Fruit fly (Drosophila melanogaster): ENCODE data around the gene CG4362.

Gene CG4362

dm6 chr3R:20262927-20263644, 44.3 kb downstream of the CG4362 start (continued):
- TF ChIP-seq Xbp1 (GFP tag; optimal IDR thresholded peaks at IDR 0.05) (peak; percentile 15), ci (GFP tag; IDR thresholded peaks at IDR 0.05) (peak; percentile 48; the same call in 2 of the 3 replicates), tin (GFP tag; optimal IDR thresholded peaks at IDR 0.05) (peak; percentile 18), CG1024 (GFP tag; IDR thresholded peaks at IDR 0.05) (no peak), CG18476 (GFP tag; optimal IDR thresholded peaks at IDR 0.05) (no peak), dmrt99B (tag; optimal IDR thresholded peaks at IDR 0.05) (peak; percentile 41), CG33213 (GFP tag; optimal IDR thresholded peaks at IDR 0.05) (no peak), CG34422 (GFP tag; IDR thresholded peaks at IDR 0.05) (no peak), crol (GFP tag; IDR thresholded peaks at IDR 0.05) (peak; percentile 69), Dad (GFP tag; optimal IDR thresholded peaks at IDR 0.05) (no peak), Gug (GFP tag; IDR thresholded peaks at IDR 0.05) (no peak), CG3838 (GFP tag; optimal IDR thresholded peaks at IDR 0.05) (no peak), shn (GFP tag; optimal IDR thresholded peaks at IDR 0.05) (no peak), CG10543 (GFP tag; optimal IDR thresholded peaks at IDR 0.05) (no peak), HmgZ (tag; optimal IDR thresholded peaks at IDR 0.05) (no peak), nerfin-2 (GFP tag; IDR thresholded peaks at IDR 0.05; ENCODE audit: partially characterized antibody) (no peak), row (GFP tag; IDR thresholded peaks at IDR 0.05) (peak; percentile 50; the same call in 2 of the 3 replicates), CG8359 (GFP tag; optimal IDR thresholded peaks at IDR 0.05; ENCODE audit: borderline replicate concordance) (no peak), BtbVII (GFP tag; optimal IDR thresholded peaks at IDR 0.05) (no peak), pb (GFP tag; optimal IDR thresholded peaks at IDR 0.05) (no peak), dysf (GFP tag; IDR thresholded peaks at IDR 0.05) (peak; percentile 52; the same call in 1 of the 3 replicates), sna (GFP tag; IDR thresholded peaks at IDR 0.05; ENCODE audit: partially characterized antibody) (no peak), chm (GFP tag; IDR thresholded peaks at IDR 0.05) (peak; percentile 42; the same call in 1 of the 2 replicates), CG11456 (GFP tag; IDR thresholded peaks at IDR 0.05) (no peak), bigmax (GFP tag; optimal IDR thresholded peaks at IDR 0.05) (no peak), CG4820 (GFP tag; optimal IDR thresholded peaks at IDR 0.05) (no peak), nom (GFP tag; optimal IDR thresholded peaks at IDR 0.05) (no peak), cato (GFP tag; optimal IDR thresholded peaks at IDR 0.05; ENCODE audit: borderline replicate concordance) (no peak), Usf (GFP tag; optimal IDR thresholded peaks at IDR 0.05) (no peak), gt (GFP tag; IDR thresholded peaks at IDR 0.05) (no peak), ase (GFP tag; IDR thresholded peaks at IDR 0.05) (no peak), Ets65A (GFP tag) (peak; percentile 48), cg (GFP tag; optimal IDR thresholded peaks at IDR 0.05) (no peak), kay (GFP tag; optimal IDR thresholded peaks at IDR 0.05) (no peak), CG2875 (GFP tag; optimal IDR thresholded peaks at IDR 0.05) (no peak), Sry-β (GFP tag; optimal IDR thresholded peaks at IDR 0.05) (no peak), CG10959 (GFP tag; IDR thresholded peaks at IDR 0.05) (no peak), gce (GFP tag; IDR thresholded peaks at IDR 0.05) (no peak), Oaz (GFP tag; IDR thresholded peaks at IDR 0.05) (no peak), Bdp1 (GFP tag; optimal IDR thresholded peaks at IDR 0.05) (no peak), CG13894 (tag; optimal IDR thresholded peaks at IDR 0.05) (no peak), mirr (GFP tag; optimal IDR thresholded peaks at IDR 0.05) (no peak), Awh (GFP tag; IDR thresholded peaks at IDR 0.05) (no peak), Poxn (GFP tag; IDR thresholded peaks at IDR 0.05) (no peak), CG2712 (tag; optimal IDR thresholded peaks at IDR 0.05) (no peak), nau (GFP tag; optimal IDR thresholded peaks at IDR 0.05) (peak; percentile 36), pho (GFP tag; optimal IDR thresholded peaks at IDR 0.05) (no peak), ken (GFP tag; IDR thresholded peaks at IDR 0.05) (no peak), ttk (GFP tag; IDR thresholded peaks at IDR 0.05) (0 out of 2 replicates have a peak, but pooled peaks have one; percentile 18), onecut (GFP tag; IDR thresholded peaks at IDR 0.05) (no peak), tx (GFP tag; optimal IDR thresholded peaks at IDR 0.05) (no peak)
